Worm (Caenorhabditis elegans) whole organism, L4/young adult: ENCODE measurements around the gene taap-1.

Experiments
- W03F9.2 ChIP-seq: fragments of 150-350 bp; optimal IDR thresholded peaks from 2 replicates; lab custom pipeline; 2014; ENCODE audit warnings: missing biosample characterization, missing genetic modification characterization
- dao-5 ChIP-seq: sonication (generic microtip); optimal IDR thresholded peaks from 2 replicates; lab custom pipeline; 2016; ENCODE audit warnings: missing genotype, missing genetic modification characterization, moderate library complexity, missing compliant biosample characterization
- him-1 ChIP-seq: sonication (generic microtip); optimal IDR thresholded peaks from 2 replicates; lab custom pipeline; 2016; ENCODE audit warnings: missing genotype, missing genetic modification reagents, missing genetic modification characterization, missing compliant biosample characterization

The taap-1 gene

DNA sequence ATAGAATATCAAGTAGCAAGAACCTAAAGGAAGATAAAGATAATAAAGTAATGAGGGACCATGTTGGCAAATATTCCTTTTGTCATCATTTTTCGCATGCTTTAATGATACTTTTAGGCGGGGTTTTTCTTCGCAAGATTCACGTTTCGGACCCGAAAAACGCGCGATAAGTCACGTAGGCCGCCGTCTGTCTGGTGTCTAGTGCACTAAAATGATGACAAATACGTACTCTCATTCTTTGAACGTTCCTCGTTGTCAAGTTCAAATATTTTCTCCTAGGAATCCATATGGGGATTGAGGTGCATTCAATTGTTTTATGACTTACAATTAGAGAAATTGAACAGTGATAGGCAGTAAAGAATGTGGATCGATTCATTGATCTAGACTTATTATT lies at the start of gene taap-1:
taap-1 (minus strand) TSS at position 79 of the 394 bp plus-strand sequence.
- TF ChIP-seq W03F9.2 (tag; lab: Kevin White, UChicago) (no peak), dao-5 (tag; lab: Kevin White, UChicago) (no peak)

DNA sequence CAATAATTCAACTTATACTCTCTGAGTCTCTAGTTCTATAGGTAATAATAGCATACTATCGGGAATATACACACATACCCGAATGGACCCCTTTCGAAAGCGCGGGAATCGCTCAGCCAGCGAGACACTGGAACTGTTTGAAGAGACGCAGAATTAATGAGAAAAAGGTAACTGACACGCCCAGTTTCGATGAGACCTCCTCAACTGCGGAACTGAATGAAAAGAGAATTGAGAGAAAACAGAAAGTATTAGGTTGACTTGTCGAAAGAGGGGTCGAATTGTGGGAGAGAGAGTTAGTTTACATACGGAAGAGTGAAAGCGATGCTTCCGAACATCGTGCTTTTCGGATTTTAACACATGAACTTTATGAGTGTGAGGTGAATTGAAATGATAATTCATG lies 48.3 kb upstream of the taap-1 start:
- TF ChIP-seq him-1 (tag; lab: Kevin White, UChicago) (no peak), W03F9.2 (tag; lab: Kevin White, UChicago) (no peak), dao-5 (tag; lab: Kevin White, UChicago) (no peak)

DNA sequence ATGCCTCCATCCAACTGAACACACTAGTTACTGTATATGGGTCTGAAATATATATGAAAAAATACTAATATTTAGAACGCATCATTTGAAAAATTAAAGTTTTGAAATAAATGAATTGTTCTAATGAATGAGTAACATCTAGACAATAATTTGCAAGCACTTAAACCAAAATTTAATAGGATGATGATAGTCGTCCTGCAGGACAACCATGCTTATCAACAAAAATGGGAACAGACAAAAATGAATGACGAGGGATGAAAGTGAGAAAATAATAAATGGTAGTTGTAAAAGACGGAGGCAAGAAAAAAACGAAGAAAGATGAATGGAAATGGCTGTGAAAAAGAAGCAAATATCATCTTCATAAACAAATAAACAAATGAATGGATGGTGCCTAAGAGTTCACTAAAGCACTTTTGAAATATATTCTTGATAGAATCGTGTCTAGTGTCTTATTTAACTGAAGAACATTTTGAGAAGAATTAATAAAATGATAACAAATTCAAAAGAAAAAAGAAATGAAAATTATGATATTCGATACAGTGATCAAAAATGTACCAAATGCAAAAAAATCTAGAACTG lies 47.6 kb upstream of the taap-1 start, which contains the start of gene gldi-7:
gldi-7 (minus strand) TSS at position 42 of the 579 bp plus-strand sequence.
- TF ChIP-seq dao-5 (tag; lab: Kevin White, UChicago) (no peak), him-1 (tag; lab: Kevin White, UChicago) (no peak), W03F9.2 (tag; lab: Kevin White, UChicago) (no peak)

DNA sequence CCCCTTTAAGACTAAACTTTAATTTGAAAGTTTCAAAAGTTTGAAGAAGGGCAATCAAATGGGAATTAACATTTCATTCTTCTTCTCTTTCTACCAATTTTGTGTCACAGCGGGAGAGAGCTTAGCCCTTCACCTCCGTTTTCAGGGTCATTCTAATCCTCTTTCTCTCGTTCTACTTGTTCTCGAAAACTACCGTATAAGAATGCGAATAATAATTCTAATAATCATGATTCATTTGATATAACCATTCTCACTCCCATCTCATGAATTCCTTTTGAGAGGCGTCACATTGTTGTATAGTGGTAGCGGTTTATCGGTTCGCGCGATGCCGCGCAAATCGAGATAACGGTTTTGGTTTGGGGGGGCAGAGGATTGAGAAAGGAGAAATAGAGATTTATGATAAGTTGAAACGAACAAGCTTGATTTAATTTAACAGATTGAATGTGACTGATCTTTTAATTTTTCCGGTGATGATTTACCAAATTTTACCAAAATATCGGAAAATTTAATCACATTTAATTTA lies 45.6 kb upstream of the taap-1 start:
- TF ChIP-seq him-1 (tag; lab: Kevin White, UChicago) (no peak), W03F9.2 (tag; lab: Kevin White, UChicago) (no peak), dao-5 (tag; lab: Kevin White, UChicago) (no peak)

DNA sequence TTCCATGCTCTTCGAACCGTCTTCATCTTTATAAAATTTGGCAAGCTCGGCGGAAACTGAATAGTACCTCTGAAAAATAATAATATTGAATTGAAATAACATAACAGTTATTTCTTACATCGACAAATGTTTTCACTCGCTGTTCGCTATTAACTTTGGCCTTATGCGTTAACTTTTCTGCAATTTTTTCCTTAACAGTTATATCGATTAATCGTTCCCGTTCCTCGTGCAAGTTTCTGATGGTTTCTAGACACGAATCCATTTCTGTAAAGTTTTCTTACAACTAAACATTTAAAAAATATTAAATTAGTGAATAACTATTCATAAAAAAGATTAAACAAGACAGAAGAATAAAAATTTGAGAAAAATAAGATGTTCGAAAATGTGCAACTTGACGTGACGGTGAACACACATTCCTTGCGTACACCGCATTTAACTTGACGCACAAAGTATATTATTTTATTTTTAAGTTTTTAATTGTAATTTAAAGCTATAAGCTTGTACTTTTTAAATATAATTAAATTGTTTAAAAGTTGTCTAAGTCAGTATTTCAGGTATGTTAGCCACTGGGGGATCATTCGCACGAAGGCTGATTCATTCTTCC lies 41.6 kb upstream of the taap-1 start, which contains the start of the genes prp-9 and mrps-18B:
prp-9 (minus strand) TSS at position 264 of the 604 bp plus-strand sequence.
mrps-18B (plus strand) TSS at position 549 of the 604 bp plus-strand sequence.
- TF ChIP-seq W03F9.2 (tag; lab: Kevin White, UChicago) (peak; percentile 82), him-1 (tag; lab: Kevin White, UChicago) (no peak)

- TF ChIP-seq dao-5 (tag; lab: Kevin White, UChicago) (no peak), him-1 (tag; lab: Kevin White, UChicago) (no peak), W03F9.2 (tag; lab: Kevin White, UChicago) (no peak)
Measured at ce11 chrII:8520625-8521024, 37.0 kb upstream of the taap-1 start, which contains the start of gene cht-2. TSS of gene cht-2 (plus strand) at chrII:8520925.

DNA sequence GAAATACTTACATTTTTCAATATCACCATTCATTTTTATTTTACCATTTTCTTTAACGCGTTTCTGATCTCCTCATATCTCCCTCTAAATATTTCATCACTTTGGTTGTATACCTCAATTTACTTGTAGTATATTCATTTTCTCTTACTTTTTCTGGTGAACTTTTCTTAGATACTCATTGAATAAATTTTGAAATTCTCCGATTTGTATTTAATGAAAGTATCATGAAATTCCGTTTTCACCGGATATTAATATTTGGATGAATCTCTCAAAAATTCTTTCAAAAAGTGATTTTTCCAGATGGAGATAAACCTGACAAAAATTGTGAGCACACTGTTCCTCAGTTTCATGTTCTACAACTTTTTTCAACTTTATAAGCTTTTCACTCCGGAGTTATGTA lies 34.5 kb upstream of the taap-1 start, which contains the start of gene T13H5.8:
T13H5.8 (plus strand) TSS at position 301 of the 400 bp plus-strand sequence.
- TF ChIP-seq him-1 (tag; lab: Kevin White, UChicago) (no peak), W03F9.2 (tag; lab: Kevin White, UChicago) (no peak), dao-5 (tag; lab: Kevin White, UChicago) (no peak)

ce11 chrII:8516783-8517182 lies 33.1 kb upstream of the taap-1 start, which contains the start of gene rnh-2:
TSS of gene rnh-2 (plus strand) at chrII:8517150.
- TF ChIP-seq W03F9.2 (tag; lab: Kevin White, UChicago) (peak; percentile 88), dao-5 (tag; lab: Kevin White, UChicago) (no peak), him-1 (tag; lab: Kevin White, UChicago) (peak; percentile 16)

DNA sequence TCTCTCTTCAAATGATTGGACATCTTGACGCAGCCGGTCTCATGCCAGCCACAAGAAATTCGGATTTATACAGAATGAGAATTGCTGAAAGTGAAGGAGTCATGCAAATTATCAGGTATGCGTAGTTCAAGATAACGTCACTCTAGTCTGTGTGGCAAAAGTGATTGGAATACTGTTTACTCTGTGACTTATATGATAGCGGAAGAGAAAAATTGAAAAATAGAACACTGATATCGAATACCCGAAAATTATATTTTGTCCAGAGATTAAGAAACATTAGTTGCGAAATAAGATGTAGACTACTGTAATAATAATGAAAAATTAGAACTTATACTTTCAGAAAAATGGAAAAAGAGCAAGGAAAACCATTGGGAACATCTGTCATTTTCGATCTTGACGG lies 31.9 kb upstream of the taap-1 start:
- no peak for TF ChIP-seq him-1 (tag; lab: Kevin White, UChicago)
- no peak for TF ChIP-seq W03F9.2 (tag; lab: Kevin White, UChicago)
- no peak for TF ChIP-seq dao-5 (tag; lab: Kevin White, UChicago)

ce11 chrII:8514729-8515128 lies 31.1 kb upstream of the taap-1 start, which contains the start of gene ctg-2:
TSS of gene ctg-2 (plus strand) at chrII:8515054.
- no peak for TF ChIP-seq him-1 (tag; lab: Kevin White, UChicago)

DNA sequence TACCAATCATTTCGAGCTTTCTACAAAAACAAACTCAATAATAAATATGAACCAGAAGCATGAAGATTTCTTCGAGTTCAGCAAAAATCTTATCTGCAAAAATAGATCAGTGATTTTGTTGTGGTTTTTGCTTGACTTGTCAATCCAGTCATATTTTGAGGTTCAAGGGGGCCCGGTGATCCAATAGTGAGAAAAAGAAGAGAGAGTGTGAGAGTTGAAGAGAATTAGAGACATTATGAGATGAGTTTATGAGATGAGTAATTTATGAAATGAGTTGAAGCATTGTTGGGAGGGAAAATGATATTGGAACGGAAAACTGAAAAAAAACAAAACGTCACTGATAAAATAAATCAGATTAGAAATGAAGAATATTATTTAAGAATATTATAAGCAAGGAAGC lies 25.3 kb upstream of the taap-1 start, which contains the start of gene T13H5.1:
T13H5.1 (minus strand) TSS at position 101 of the 400 bp plus-strand sequence.
- TF ChIP-seq him-1 (tag; lab: Kevin White, UChicago) (no peak), dao-5 (tag; lab: Kevin White, UChicago) (no peak), W03F9.2 (tag; lab: Kevin White, UChicago) (no peak)

ce11 chrII:8506759-8507158 lies 23.1 kb upstream of the taap-1 start:
- TF ChIP-seq him-1 (tag; lab: Kevin White, UChicago), result no peak
- no peak for TF ChIP-seq W03F9.2 (tag; lab: Kevin White, UChicago)
- TF ChIP-seq dao-5 (tag; lab: Kevin White, UChicago), result no peak

DNA sequence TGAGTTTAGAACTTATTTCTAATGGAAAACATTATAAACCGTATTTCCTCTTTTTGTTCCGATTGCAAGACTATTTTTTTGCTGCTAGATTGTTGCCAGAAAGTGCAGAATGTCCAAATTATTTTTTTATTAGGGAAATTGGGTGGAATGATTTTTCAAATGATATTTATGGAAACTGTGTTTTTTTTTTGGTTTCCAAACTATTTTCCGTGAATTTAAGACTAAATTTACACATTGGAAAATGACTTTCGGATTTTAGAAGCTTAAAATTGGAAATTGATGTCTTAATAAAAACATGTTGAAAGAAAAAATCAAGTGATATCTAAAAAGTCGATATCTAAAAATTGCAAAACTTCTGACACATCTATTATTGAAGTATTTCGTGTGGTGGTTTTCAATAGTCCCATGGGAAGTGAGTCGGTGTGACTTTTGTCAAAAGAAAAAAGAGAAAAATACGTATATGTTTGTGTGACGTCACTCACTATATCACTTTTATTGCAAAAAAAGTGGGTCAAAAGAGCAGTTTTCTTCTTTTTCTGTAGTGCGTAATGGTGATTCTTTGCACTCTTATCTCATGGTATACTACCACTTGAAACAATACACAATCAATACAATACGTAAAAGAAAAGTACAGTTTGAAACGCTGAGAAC lies 20.5 kb upstream of the taap-1 start:
- TF ChIP-seq W03F9.2 (tag; lab: Kevin White, UChicago) (no peak), dao-5 (tag; lab: Kevin White, UChicago) (no peak), him-1 (tag; lab: Kevin White, UChicago) (no peak)
